Fruit fly (Drosophila melanogaster): Measurements from ENCODE around the gene Hr38.

dm6 chr2L:20734687-20735088, 20.3 kb upstream of the Hr38 start:
- no peak for TF ChIP-seq EcR (GFP tag; optimal IDR thresholded peaks at IDR 0.05)
- TF ChIP-seq CG8478 (optimal IDR thresholded peaks at IDR 0.05) = no peak
- no peak for TF ChIP-seq pan (optimal IDR thresholded peaks at IDR 0.05)
- no peak for TF ChIP-seq usp (GFP tag; optimal IDR thresholded peaks at IDR 0.05)
- TF ChIP-seq psq (optimal IDR thresholded peaks at IDR 0.05) = no peak
